Worm (Caenorhabditis elegans) whole organism, L1 larva: ENCODE data around the gene eor-1.

Source experiments
- C04F5.9 ChIP-seq: sonication (generic microtip); optimal IDR thresholded peaks from 2 replicates; lab custom pipeline; 2016; ENCODE audit warnings: missing genetic modification characterization, missing compliant biosample characterization
- F16B12.6 ChIP-seq: fragments of 150-350 bp; optimal IDR thresholded peaks from 2 replicates; lab custom pipeline; 2014; ENCODE audit warnings: missing biosample characterization, missing genetic modification characterization
- alr-1 ChIP-seq: fragments of 200-800 bp; sonication (Bioruptor generic); optimal IDR thresholded peaks from 2 replicates; lab custom pipeline; 2018; ENCODE audit warnings: borderline replicate concordance, mild to moderate bottlenecking, missing genetic modification characterization, missing compliant biosample characterization
- aly-2 ChIP-seq: fragments of 150-350 bp; optimal IDR thresholded peaks from 2 replicates; lab custom pipeline; 2014; ENCODE audit warnings: missing biosample characterization, missing genetic modification characterization
- ama-1 ChIP-seq: fragments of 150-350 bp; optimal IDR thresholded peaks from 2 replicates; lab custom pipeline; 2014
- ceh-8 ChIP-seq: fragments of 200-800 bp; sonication (Bioruptor generic); optimal IDR thresholded peaks from 2 replicates; lab custom pipeline; 2018; ENCODE audit warnings: mild to moderate bottlenecking, missing genetic modification characterization, moderate library complexity, missing compliant biosample characterization
- ceh-82 ChIP-seq, 3 experiments: fragments of 150-350 bp in 1 of 3; sonication (generic microtip) in 2 of 3; optimal IDR thresholded peaks; 2 replicates each; lab custom pipeline; 2014 to 2017; ENCODE audit warnings: missing biosample characterization in 3 of 3, missing genetic modification characterization in 3 of 3
- ceh-88 ChIP-seq: fragments of 200-800 bp; sonication (Bioruptor generic); IDR thresholded peaks from 2 replicates; pipeline ENCODE4 v1.3.6; 2022; ENCODE audit warnings: missing genetic modification characterization, missing compliant biosample characterization
- dsc-1 ChIP-seq: sonication (generic microtip); optimal IDR thresholded peaks from 2 replicates; lab custom pipeline; 2016; ENCODE audit warnings: mild to moderate bottlenecking, missing genetic modification characterization, missing compliant biosample characterization
- efl-1 ChIP-seq, 4 experiments: fragments of 150-350 bp; optimal IDR thresholded peaks in 3 of 4; peaks in 1 of 4; 1 replicate in 1 of 4; 2 replicates in 3 of 4; lab custom pipeline; 2014; ENCODE audit warnings: missing biosample characterization in 2 of 4, missing genetic modification characterization in 2 of 4, missing genetic modification reagents in 2 of 4
- egl-27 ChIP-seq, 2 experiments: fragments of 150-350 bp in 1 of 2; sonication (generic microtip); optimal IDR thresholded peaks; 3 replicates each; lab custom pipeline; 2017 to 2018; ENCODE audit warnings: missing biosample characterization in 2 of 2, missing genetic modification characterization in 2 of 2, missing genetic modification reagents in 2 of 2
- elt-2 ChIP-seq: sonication (generic microtip); optimal IDR thresholded peaks from 2 replicates; lab custom pipeline; 2016; ENCODE audit warnings: missing genetic modification characterization, mild to moderate bottlenecking, inconsistent platforms, missing compliant biosample characterization, missing genetic modification reagents
- ets-5 ChIP-seq: fragments of 200-800 bp; sonication (Bioruptor generic); IDR thresholded peaks from 2 replicates; pipeline ENCODE4 v1.3.6; 2022; ENCODE audit warnings: missing genetic modification characterization, missing compliant biosample characterization
- fkh-4 ChIP-seq: sonication (generic microtip); optimal IDR thresholded peaks from 2 replicates; lab custom pipeline; 2016; ENCODE audit warnings: missing compliant biosample characterization, missing genetic modification characterization, borderline replicate concordance
- hlh-17 ChIP-seq: fragments of 200-800 bp; sonication (Bioruptor generic); optimal IDR thresholded peaks from 2 replicates; lab custom pipeline; 2018; ENCODE audit warnings: missing genetic modification characterization, mild to moderate bottlenecking, missing compliant biosample characterization, moderate library complexity, borderline replicate concordance
- hpl-2 ChIP-seq: fragments of 150-350 bp; optimal IDR thresholded peaks from 2 replicates; lab custom pipeline; 2014; ENCODE audit warnings: missing biosample characterization, missing genetic modification reagents, missing genetic modification characterization
- lin-13 ChIP-seq: fragments of 150-350 bp; optimal IDR thresholded peaks from 2 replicates; lab custom pipeline; 2014; ENCODE audit warnings: missing biosample characterization, missing genetic modification reagents, missing genetic modification characterization
- mab-9 ChIP-seq: fragments of 200-800 bp; sonication (Bioruptor generic); IDR thresholded peaks from 2 replicates; pipeline ENCODE4 v1.3.6; 2022; ENCODE audit warnings: missing genetic modification reagents, missing genetic modification characterization, missing compliant biosample characterization
- mdl-1 ChIP-seq, 2 experiments: fragments of 150-350 bp; optimal IDR thresholded peaks; 2 replicates each; lab custom pipeline; 2014 to 2017; ENCODE audit warnings: missing biosample characterization in 2 of 2, missing genetic modification characterization in 2 of 2, inconsistent platforms in 1 of 2
- mep-1 ChIP-seq: fragments of 150-350 bp; optimal IDR thresholded peaks from 2 replicates; lab custom pipeline; 2014; ENCODE audit warnings: missing biosample characterization, missing genetic modification characterization
- nhr-11 ChIP-seq: fragments of 150-350 bp; optimal IDR thresholded peaks from 2 replicates; lab custom pipeline; 2014; ENCODE audit warnings: missing biosample characterization, missing genetic modification characterization
- nhr-19 ChIP-seq: fragments of 200-800 bp; sonication (Bioruptor generic); conservative IDR thresholded peaks from 2 replicates; pipeline ENCODE4 v1.3.6; 2022; ENCODE audit warnings: missing genetic modification characterization, missing compliant biosample characterization
- nhr-85 ChIP-seq: sonication (generic microtip); peaks from one replicate; lab custom pipeline; 2016; ENCODE audit warnings: missing genetic modification characterization, inconsistent platforms, missing compliant biosample characterization
- nhr-90 ChIP-seq: sonication (generic microtip); optimal IDR thresholded peaks from 2 replicates; lab custom pipeline; 2016; ENCODE audit warnings: mild to moderate bottlenecking, missing genetic modification characterization, missing compliant biosample characterization; ENCODE audit not compliant: poor library complexity
- pqm-1 ChIP-seq: sonication (generic microtip); optimal IDR thresholded peaks from 3 replicates; lab custom pipeline; 2017; ENCODE audit warnings: missing biosample characterization, missing genetic modification characterization
- snpc-4 ChIP-seq: fragments of 150-350 bp; optimal IDR thresholded peaks from 2 replicates; lab custom pipeline; 2014; ENCODE audit warnings: missing biosample characterization, missing genetic modification characterization
- snu-23 ChIP-seq: sonication (generic microtip); optimal IDR thresholded peaks from 2 replicates; lab custom pipeline; 2016; ENCODE audit warnings: missing genetic modification characterization, missing compliant biosample characterization
- swsn-7 ChIP-seq: sonication (generic microtip); optimal IDR thresholded peaks from 2 replicates; lab custom pipeline; 2016; ENCODE audit warnings: missing genetic modification characterization, missing compliant biosample characterization
- tbx-2 ChIP-seq: sonication (generic microtip); optimal IDR thresholded peaks from 2 replicates; lab custom pipeline; 2016; ENCODE audit warnings: missing genetic modification characterization, missing compliant biosample characterization
- tlp-1 ChIP-seq: fragments of 150-350 bp; optimal IDR thresholded peaks from 2 replicates; lab custom pipeline; 2014; ENCODE audit warnings: missing biosample characterization, missing genetic modification characterization
- xbp-1 ChIP-seq: sonication (generic microtip); optimal IDR thresholded peaks from 2 replicates; lab custom pipeline; 2016; ENCODE audit warnings: missing genetic modification characterization, missing compliant biosample characterization
- ztf-11 ChIP-seq, 2 experiments: sonication (generic microtip); optimal IDR thresholded peaks; 2 replicates each; lab custom pipeline; 2016 to 2017; ENCODE audit warnings: missing genetic modification characterization in 2 of 2, missing biosample characterization in 1 of 2, missing compliant biosample characterization in 1 of 2
- ztf-4 ChIP-seq: fragments of 150-350 bp; optimal IDR thresholded peaks from 2 replicates; lab custom pipeline; 2014; ENCODE audit warnings: missing biosample characterization, missing genetic modification characterization

The eor-1 gene

DNA sequence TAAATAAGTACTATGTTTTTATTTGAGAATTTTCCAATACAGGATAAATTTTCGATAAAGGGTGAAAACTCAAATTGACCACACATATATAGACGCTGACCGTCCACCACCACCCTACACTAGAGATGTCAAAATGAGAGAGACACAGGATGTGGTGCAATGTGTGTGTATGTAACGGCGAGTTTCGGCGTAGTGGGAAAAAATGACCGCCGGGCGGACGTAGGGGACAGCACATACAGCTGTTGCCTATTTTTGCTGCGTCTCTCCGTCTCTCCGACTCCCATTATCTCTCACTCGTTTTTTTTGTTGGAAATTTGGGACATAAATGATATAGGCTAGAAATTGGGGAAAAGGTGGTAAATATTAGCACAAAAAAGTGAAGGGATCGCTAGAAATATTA is 17.9 kb downstream of the eor-1 start (continued):
- TF ChIP-seq aly-2 (tag; lab: Kevin White, UChicago) (no peak), hpl-2 (GFP tag; lab: Kevin White, UChicago) (no peak), snu-23 (GFP tag; lab: Kevin White, UChicago) (peak; percentile 28), nhr-90 (tag; lab: Kevin White, UChicago) (no peak), elt-2 (tag; lab: Kevin White, UChicago) (no peak), alr-1 (tag; lab: Kevin White, UChicago) (no peak), swsn-7 (tag; lab: Kevin White, UChicago) (no peak), lin-13 (GFP tag; lab: Kevin White, UChicago) (no peak), egl-27 (tag; optimal IDR thresholded peaks at IDR 0.05; lab: Kevin White, UChicago) (no peak), snpc-4 (tag; lab: Kevin White, UChicago) (no peak), F16B12.6 (tag; lab: Kevin White, UChicago) (no peak), ztf-11 (tag; optimal IDR thresholded peaks at IDR 0.05; lab: Kevin White, UChicago) (no peak), tbx-2 (tag; lab: Kevin White, UChicago) (no peak), nhr-19 (no peak), mep-1 (tag; lab: Kevin White, UChicago) (no peak), mdl-1 (tag; optimal IDR thresholded peaks at IDR 0.05; lab: Kevin White, UChicago) (no peak), ceh-8 (GFP tag; lab: Kevin White, UChicago) (no peak), C04F5.9 (tag; lab: Kevin White, UChicago) (no peak)

DNA sequence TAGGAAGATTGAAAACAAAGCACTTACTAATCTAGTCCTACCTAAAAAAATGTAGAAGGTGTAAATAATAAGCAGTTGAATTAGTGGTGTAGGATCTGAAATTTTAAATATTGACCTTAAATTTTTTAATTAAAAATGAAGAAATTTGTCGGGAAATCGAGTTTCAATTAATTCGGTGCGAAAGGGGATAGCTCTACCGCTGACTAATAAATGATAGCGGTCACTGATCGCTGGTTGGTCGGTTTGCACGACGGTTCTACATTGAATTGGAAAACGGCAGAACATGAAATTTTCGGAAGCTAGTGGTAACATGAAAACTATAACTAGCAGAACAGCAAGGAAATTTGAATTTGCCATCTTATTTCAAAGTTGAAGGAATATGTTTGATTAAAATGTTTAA is 18.8 kb downstream of the eor-1 start, which contains the start of gene set-15:
TSS of gene set-15 (minus strand) at position 101 of the 400 bp plus-strand sequence.
- TF ChIP-seq nhr-11 (no peak), dsc-1 (no peak), ama-1 (lab: Kevin White, UChicago) (no peak), pqm-1 (tag; lab: Kevin White, UChicago) (no peak), nhr-85 (tag; lab: Kevin White, UChicago) (no peak), hlh-17 (GFP tag; lab: Kevin White, UChicago) (no peak), ztf-4 (no peak), fkh-4 (tag; lab: Kevin White, UChicago) (no peak), ceh-8 (GFP tag; lab: Kevin White, UChicago) (no peak)

DNA sequence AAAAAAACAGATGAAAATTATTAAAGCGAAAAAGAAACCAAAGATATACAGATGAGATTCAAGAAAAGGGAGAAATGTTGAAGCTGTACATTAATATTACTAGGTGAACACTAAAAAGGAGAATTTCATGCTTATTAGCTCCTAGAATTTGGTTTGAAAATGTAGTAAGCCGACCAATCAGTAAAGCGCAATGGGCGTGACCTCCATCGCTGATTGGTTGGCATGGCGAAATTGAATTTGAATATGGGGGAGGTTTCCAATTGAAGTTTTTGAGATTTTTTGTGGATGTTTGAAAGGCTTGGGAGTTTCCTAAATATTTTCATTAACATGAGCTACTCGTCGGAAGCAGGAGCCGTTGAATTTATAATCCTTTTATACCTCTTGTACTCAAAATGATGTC is 22.5 kb downstream of the eor-1 start:
- no peak for TF ChIP-seq elt-2 (tag; lab: Kevin White, UChicago)
- peak; percentile 6 for TF ChIP-seq xbp-1 (tag; lab: Kevin White, UChicago)
- TF ChIP-seq, all 84 proteins: peak for 1

DNA sequence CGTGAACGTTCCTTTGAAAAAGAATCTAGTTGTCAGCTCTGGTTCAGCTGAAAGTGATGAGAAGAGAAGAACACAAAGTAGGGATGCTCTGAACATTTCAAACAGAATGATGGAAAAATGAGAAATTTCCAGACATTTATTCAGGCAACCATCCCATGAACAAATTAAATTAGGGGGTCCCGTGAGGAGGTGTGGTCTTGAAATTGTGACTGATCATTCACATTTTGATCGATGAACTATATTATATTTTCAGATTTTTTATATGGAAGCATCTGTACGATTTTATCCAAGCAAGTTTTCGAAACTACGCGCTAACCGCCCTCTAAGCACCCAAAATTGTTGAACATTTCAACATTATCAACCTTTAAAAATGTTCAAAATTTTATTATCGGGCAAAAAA is 23.0 kb downstream of the eor-1 start, which contains the start of gene R11E3.19:
TSS of gene R11E3.19 (minus strand) at position 101 of the 400 bp plus-strand sequence.
- no peak for TF ChIP-seq ets-5 (GFP tag; lab: Robert Waterston, UW)
- TF ChIP-seq C04F5.9 (tag; lab: Kevin White, UChicago): no peak
- no peak for TF ChIP-seq nhr-85 (tag; lab: Kevin White, UChicago)
- no peak for TF ChIP-seq hlh-17 (GFP tag; lab: Kevin White, UChicago)
- no peak for TF ChIP-seq xbp-1 (tag; lab: Kevin White, UChicago)

- TF ChIP-seq ceh-88 (no peak), ets-5 (GFP tag; lab: Robert Waterston, UW) (no peak), tlp-1 (tag; lab: Kevin White, UChicago) (no peak), nhr-19 (no peak), ceh-82 (tag; optimal IDR thresholded peaks at IDR 0.05; lab: Kevin White, UChicago) (no peak), mab-9 (GFP tag; lab: Robert Waterston, UW) (no peak), alr-1 (tag; lab: Kevin White, UChicago) (no peak), hlh-17 (GFP tag; lab: Kevin White, UChicago) (no peak), efl-1 (optimal IDR thresholded peaks at IDR 0.05; lab: Kevin White, UChicago) (no peak), efl-1 (GFP tag; optimal IDR thresholded peaks at IDR 0.05 in 1 of 2; lab: Kevin White, UChicago) (no peak), lin-13 (GFP tag; lab: Kevin White, UChicago) (no peak)
Measured at ce11 chrIV:4771792-4772191, 27.2 kb downstream of the eor-1 start, which contains the start of gene R11E3.2. R11E3.2 (plus strand) TSS chrIV:4772092.
